Worm (Caenorhabditis elegans) whole organism, L2 larva: ENCODE measurements around the gene dmsr-3.
A peak's percentile ranks its signal among the peaks of the same experiment; 100 is the strongest.

Source experiments
- C34F6.9 ChIP-seq: fragments of 150-350 bp; optimal IDR thresholded peaks from 2 replicates; lab custom pipeline; 2014; ENCODE audit warnings: missing biosample characterization, missing genetic modification characterization
- R02D3.7 ChIP-seq: fragments of 150-350 bp; optimal IDR thresholded peaks from 2 replicates; lab custom pipeline; 2014; ENCODE audit warnings: missing biosample characterization, missing genetic modification characterization
- Y55F3AM.14 ChIP-seq: fragments of 200-800 bp; sonication (Bioruptor generic); optimal IDR thresholded peaks from 2 replicates; lab custom pipeline; 2018; ENCODE audit warnings: mild to moderate bottlenecking, missing genetic modification characterization, missing compliant biosample characterization
- ZK546.5 ChIP-seq: sonication (generic microtip); optimal IDR thresholded peaks from 2 replicates; lab custom pipeline; 2017; ENCODE audit warnings: missing biosample characterization, missing genetic modification characterization
- alr-1 ChIP-seq: fragments of 150-350 bp; optimal IDR thresholded peaks from 2 replicates; lab custom pipeline; 2014; ENCODE audit warnings: missing biosample characterization, missing genetic modification characterization
- ama-1 ChIP-seq: fragments of 150-350 bp; optimal IDR thresholded peaks from 2 replicates; lab custom pipeline; 2018; ENCODE audit warnings: inconsistent platforms
- blmp-1 ChIP-seq: sonication (generic microtip); optimal IDR thresholded peaks from 2 replicates; lab custom pipeline; 2017; ENCODE audit warnings: missing genetic modification characterization, mild to moderate bottlenecking, missing compliant biosample characterization, antibody characterized with exemption, moderate library complexity; ENCODE audit not compliant: insufficient read depth
- ceh-16 ChIP-seq: fragments of 150-350 bp; optimal IDR thresholded peaks from 2 replicates; lab custom pipeline; 2014; ENCODE audit warnings: missing biosample characterization, missing genetic modification characterization
- ceh-82 ChIP-seq: fragments of 150-350 bp; optimal IDR thresholded peaks from 2 replicates; lab custom pipeline; 2014; ENCODE audit warnings: missing biosample characterization, missing genetic modification characterization
- egl-27 ChIP-seq: sonication (generic microtip); optimal IDR thresholded peaks from 3 replicates; lab custom pipeline; 2017; ENCODE audit warnings: missing biosample characterization, missing genetic modification reagents, missing genetic modification characterization
- elt-1 ChIP-seq: fragments of 150-350 bp; optimal IDR thresholded peaks from 2 replicates; lab custom pipeline; 2014; ENCODE audit warnings: missing biosample characterization, missing genetic modification characterization
- elt-3 ChIP-seq: sonication (generic microtip); optimal IDR thresholded peaks from 2 replicates; lab custom pipeline; 2017; ENCODE audit warnings: missing biosample characterization, missing genetic modification characterization
- fos-1 ChIP-seq: fragments of 150-350 bp; optimal IDR thresholded peaks from 2 replicates; lab custom pipeline; 2014; ENCODE audit warnings: missing biosample characterization, missing genetic modification characterization
- gmeb-1 ChIP-seq: fragments of 150-350 bp; optimal IDR thresholded peaks from 2 replicates; lab custom pipeline; 2014; ENCODE audit warnings: missing biosample characterization, missing genetic modification characterization
- lin-11 ChIP-seq: fragments of 150-350 bp; sonication (generic microtip); optimal IDR thresholded peaks from 2 replicates; lab custom pipeline; 2014; ENCODE audit warnings: missing biosample characterization, missing genetic modification characterization, inconsistent platforms, mixed read lengths
- lin-13 ChIP-seq: fragments of 150-350 bp; optimal IDR thresholded peaks from 2 replicates; lab custom pipeline; 2014; ENCODE audit warnings: missing biosample characterization, missing genetic modification reagents, missing genetic modification characterization
- lin-39 ChIP-seq: fragments of 150-350 bp; optimal IDR thresholded peaks from 2 replicates; lab custom pipeline; 2014; ENCODE audit warnings: missing biosample characterization, missing genetic modification reagents, missing genetic modification characterization
- lsy-2 ChIP-seq, 2 experiments: fragments of 150-350 bp in 1 of 2; sonication (generic microtip) in 1 of 2; optimal IDR thresholded peaks; 2 replicates each; lab custom pipeline; 2014 to 2017; ENCODE audit warnings: missing biosample characterization in 2 of 2, missing genetic modification characterization in 2 of 2
- mab-5 ChIP-seq: fragments of 150-350 bp; optimal IDR thresholded peaks from 2 replicates; lab custom pipeline; 2014; ENCODE audit warnings: missing biosample characterization, missing genetic modification characterization
- mbf-1 ChIP-seq: sonication (generic microtip); optimal IDR thresholded peaks from 2 replicates; lab custom pipeline; 2017; ENCODE audit warnings: missing biosample characterization, missing genetic modification characterization
- mdl-1 ChIP-seq, 2 experiments: fragments of 150-350 bp in 1 of 2; sonication (generic microtip) in 1 of 2; optimal IDR thresholded peaks; 2 replicates each; lab custom pipeline; 2017; ENCODE audit warnings: missing biosample characterization in 2 of 2, missing genetic modification characterization in 2 of 2
- nhr-10 ChIP-seq: sonication (generic microtip); optimal IDR thresholded peaks from 2 replicates; lab custom pipeline; 2017; ENCODE audit warnings: missing biosample characterization, missing genetic modification characterization
- nhr-11 ChIP-seq: fragments of 150-350 bp; optimal IDR thresholded peaks from 2 replicates; lab custom pipeline; 2014; ENCODE audit warnings: missing biosample characterization, missing genetic modification characterization
- nhr-12 ChIP-seq: fragments of 150-350 bp; optimal IDR thresholded peaks from 2 replicates; lab custom pipeline; 2014; ENCODE audit warnings: missing biosample characterization, missing genetic modification characterization
- nhr-129 ChIP-seq: fragments of 150-350 bp; optimal IDR thresholded peaks from 2 replicates; lab custom pipeline; 2014; ENCODE audit warnings: missing biosample characterization, missing genetic modification characterization
- nhr-21 ChIP-seq: fragments of 150-350 bp; optimal IDR thresholded peaks from 2 replicates; lab custom pipeline; 2014; ENCODE audit warnings: missing biosample characterization, missing genetic modification characterization
- nhr-23 ChIP-seq: fragments of 150-350 bp; optimal IDR thresholded peaks from 2 replicates; lab custom pipeline; 2014; ENCODE audit warnings: missing biosample characterization, missing genetic modification reagents, missing genetic modification characterization
- nhr-237 ChIP-seq: fragments of 150-350 bp; optimal IDR thresholded peaks from 2 replicates; lab custom pipeline; 2014; ENCODE audit warnings: missing biosample characterization, missing genetic modification characterization
- nhr-25 ChIP-seq: fragments of 150-350 bp; sonication (generic microtip); optimal IDR thresholded peaks from 3 replicates; lab custom pipeline; 2014; ENCODE audit warnings: missing biosample characterization, missing genetic modification characterization
- nhr-6 ChIP-seq: fragments of 150-350 bp; optimal IDR thresholded peaks from 2 replicates; lab custom pipeline; 2014; ENCODE audit warnings: missing biosample characterization, missing genetic modification characterization
- nhr-77 ChIP-seq: fragments of 150-350 bp; optimal IDR thresholded peaks from 2 replicates; lab custom pipeline; 2014; ENCODE audit warnings: missing biosample characterization, missing genetic modification characterization
- peb-1 ChIP-seq: fragments of 150-350 bp; optimal IDR thresholded peaks from 2 replicates; lab custom pipeline; 2014; ENCODE audit warnings: missing biosample characterization, missing genetic modification characterization
- sem-4 ChIP-seq: fragments of 150-350 bp; optimal IDR thresholded peaks from 2 replicates; lab custom pipeline; 2014; ENCODE audit warnings: missing biosample characterization, missing genetic modification reagents, missing genetic modification characterization
- sma-3 ChIP-seq: sonication (generic microtip); optimal IDR thresholded peaks from 2 replicates; lab custom pipeline; 2016; ENCODE audit warnings: missing genetic modification reagents, missing genetic modification characterization, missing compliant biosample characterization
- sma-9 ChIP-seq, 2 experiments: fragments of 150-350 bp in 1 of 2; sonication (generic microtip) in 1 of 2; optimal IDR thresholded peaks; 2 replicates each; lab custom pipeline; 2014 to 2016; ENCODE audit warnings: missing genetic modification characterization in 2 of 2, mild to moderate bottlenecking in 1 of 2, missing biosample characterization in 1 of 2, missing compliant biosample characterization in 1 of 2, missing genetic modification reagents in 1 of 2, moderate library complexity in 1 of 2
- snpc-4 ChIP-seq: fragments of 150-350 bp; optimal IDR thresholded peaks from 2 replicates; lab custom pipeline; 2014; ENCODE audit warnings: missing biosample characterization, missing genetic modification characterization
- unc-39 ChIP-seq: fragments of 150-350 bp; optimal IDR thresholded peaks from 2 replicates; lab custom pipeline; 2014; ENCODE audit warnings: missing biosample characterization, missing genetic modification characterization
- unc-55 ChIP-seq: fragments of 150-350 bp; sonication (generic microtip); optimal IDR thresholded peaks from 3 replicates; lab custom pipeline; 2014; ENCODE audit warnings: missing biosample characterization, missing genetic modification reagents, missing genetic modification characterization
- unc-62 ChIP-seq: fragments of 150-350 bp; optimal IDR thresholded peaks from 2 replicates; lab custom pipeline; 2014; ENCODE audit warnings: missing biosample characterization, missing genetic modification reagents, missing genetic modification characterization
- zag-1 ChIP-seq: fragments of 150-350 bp; optimal IDR thresholded peaks from 2 replicates; lab custom pipeline; 2014; ENCODE audit warnings: missing biosample characterization, missing genetic modification characterization
- ztf-1 ChIP-seq: fragments of 200-800 bp; sonication (Bioruptor generic); conservative IDR thresholded peaks from 2 replicates; pipeline ENCODE4 v1.3.6; 2022; ENCODE audit warnings: missing genetic modification characterization, missing compliant biosample characterization
- ztf-11 ChIP-seq: sonication (generic microtip); optimal IDR thresholded peaks from 2 replicates; lab custom pipeline; 2017; ENCODE audit warnings: missing biosample characterization, missing genetic modification characterization
- ztf-4 ChIP-seq: fragments of 150-350 bp; optimal IDR thresholded peaks from 2 replicates; lab custom pipeline; 2014; ENCODE audit warnings: missing biosample characterization, missing genetic modification characterization

The dmsr-3 gene

DNA sequence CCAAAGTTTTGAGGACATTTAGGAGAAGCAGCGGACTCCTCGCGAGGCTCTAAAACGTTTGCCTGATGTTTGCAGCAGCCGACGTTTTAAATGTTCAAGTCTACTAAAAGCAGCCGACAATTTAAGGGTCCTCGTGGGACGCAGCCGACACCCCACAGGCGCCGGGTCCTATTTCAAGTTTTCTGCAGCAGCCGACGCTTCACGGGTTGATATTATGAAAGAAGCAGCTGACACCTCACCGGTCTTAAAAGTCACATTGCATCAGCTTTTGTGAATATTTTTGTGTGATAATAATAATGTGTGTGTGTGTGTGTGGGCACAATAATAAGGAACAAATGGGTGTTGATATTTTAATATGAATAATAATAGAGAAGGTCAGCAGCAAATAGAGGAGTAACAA, 58.1 kb downstream of the dmsr-3 start:
- TF ChIP-seq sem-4 (tag; lab: Kevin White, UChicago) (no peak), unc-39 (tag; lab: Kevin White, UChicago) (no peak), peb-1 (no peak), ztf-4 (tag; lab: Kevin White, UChicago) (no peak), nhr-23 (tag; lab: Kevin White, UChicago) (no peak), sma-9 (GFP tag; optimal IDR thresholded peaks at IDR 0.05; lab: Kevin White, UChicago) (no peak), sma-9 (tag; optimal IDR thresholded peaks at IDR 0.05; lab: Kevin White, UChicago) (no peak), nhr-129 (tag; lab: Kevin White, UChicago) (no peak), nhr-12 (tag; lab: Kevin White, UChicago) (no peak), nhr-25 (no peak), gmeb-1 (tag; lab: Kevin White, UChicago) (no peak), ama-1 (lab: Kevin White, UChicago) (no peak), alr-1 (tag; lab: Kevin White, UChicago) (no peak), sma-3 (GFP tag; lab: Kevin White, UChicago) (no peak), zag-1 (tag; lab: Kevin White, UChicago) (no peak), snpc-4 (no peak), elt-1 (no peak), ZK546.5 (tag; lab: Kevin White, UChicago) (no peak), nhr-77 (tag; lab: Kevin White, UChicago) (no peak), ztf-1 (no peak), nhr-11 (tag; lab: Kevin White, UChicago) (no peak)

ce11 chrII:13297283-13297682, 58.7 kb downstream of the dmsr-3 start:
- TF ChIP-seq nhr-12 (tag; lab: Kevin White, UChicago) (no peak), ama-1 (lab: Kevin White, UChicago) (no peak), alr-1 (tag; lab: Kevin White, UChicago) (no peak), mdl-1 (tag; optimal IDR thresholded peaks at IDR 0.05; lab: Kevin White, UChicago) (no peak), lin-39 (tag; lab: Kevin White, UChicago) (no peak), peb-1 (no peak), nhr-21 (tag; lab: Kevin White, UChicago) (peak; percentile 7), ceh-82 (tag; lab: Kevin White, UChicago) (no peak)

ce11 chrII:13293502-13293901, 62.5 kb downstream of the dmsr-3 start:
- TF ChIP-seq elt-3 (no peak), sma-9 (GFP tag; optimal IDR thresholded peaks at IDR 0.05; lab: Kevin White, UChicago) (peak; percentile 41), sma-9 (tag; optimal IDR thresholded peaks at IDR 0.05; lab: Kevin White, UChicago) (no peak), elt-1 (peak; percentile 68), Y55F3AM.14 (GFP tag; lab: Kevin White, UChicago) (no peak), mdl-1 (tag; optimal IDR thresholded peaks at IDR 0.05; lab: Kevin White, UChicago) (no peak), ceh-16 (tag; lab: Kevin White, UChicago) (peak; percentile 30), egl-27 (tag; lab: Kevin White, UChicago) (no peak), lin-13 (GFP tag; lab: Kevin White, UChicago) (no peak), nhr-21 (tag; lab: Kevin White, UChicago) (no peak)
- TF ChIP-seq, all 48 proteins: peak for 3

ce11 chrII:13292913-13293312, 63.1 kb downstream of the dmsr-3 start:
- TF ChIP-seq lin-13 (GFP tag; lab: Kevin White, UChicago) (no peak), nhr-10 (tag; lab: Kevin White, UChicago) (no peak), nhr-23 (tag; lab: Kevin White, UChicago) (no peak), sem-4 (tag; lab: Kevin White, UChicago) (no peak), lin-11 (tag; lab: Kevin White, UChicago) (no peak), ztf-11 (no peak), fos-1 (tag; lab: Kevin White, UChicago) (peak; percentile 4), blmp-1 (tag; lab: Kevin White, UChicago) (peak; percentile 37), mbf-1 (tag; lab: Kevin White, UChicago) (no peak), unc-62 (GFP tag; lab: Kevin White, UChicago) (no peak), R02D3.7 (tag; lab: Kevin White, UChicago) (no peak), nhr-237 (tag; lab: Kevin White, UChicago) (no peak), sma-3 (GFP tag; lab: Kevin White, UChicago) (peak; percentile 62), Y55F3AM.14 (GFP tag; lab: Kevin White, UChicago) (no peak), nhr-77 (tag; lab: Kevin White, UChicago) (no peak), nhr-11 (tag; lab: Kevin White, UChicago) (no peak), snpc-4 (no peak), ama-1 (lab: Kevin White, UChicago) (no peak), mab-5 (tag; lab: Kevin White, UChicago) (no peak), unc-55 (GFP tag; lab: Kevin White, UChicago) (no peak), nhr-6 (tag; lab: Kevin White, UChicago) (no peak), ztf-4 (tag; lab: Kevin White, UChicago) (no peak), nhr-21 (tag; lab: Kevin White, UChicago) (peak; percentile 78), lsy-2 (tag; optimal IDR thresholded peaks at IDR 0.05; lab: Kevin White, UChicago) (peak in 1 of 2 experiments; percentile 40), ceh-16 (tag; lab: Kevin White, UChicago) (no peak), elt-1 (peak; percentile 21), unc-39 (tag; lab: Kevin White, UChicago) (no peak), sma-9 (GFP tag; optimal IDR thresholded peaks at IDR 0.05; lab: Kevin White, UChicago) (peak; percentile 90), sma-9 (tag; optimal IDR thresholded peaks at IDR 0.05; lab: Kevin White, UChicago) (no peak), C34F6.9 (tag; lab: Kevin White, UChicago) (peak; percentile 20), nhr-25 (no peak), mdl-1 (tag; optimal IDR thresholded peaks at IDR 0.05; lab: Kevin White, UChicago) (no peak), lin-39 (tag; lab: Kevin White, UChicago) (no peak), peb-1 (no peak), elt-3 (no peak), gmeb-1 (tag; lab: Kevin White, UChicago) (no peak)
